Fruit fly (Drosophila melanogaster): ENCODE measurements around the gene Mcm6.

- no peak for TF ChIP-seq Hr96 (GFP tag; optimal IDR thresholded peaks at IDR 0.05)
- TF ChIP-seq ovo (GFP tag; optimal IDR thresholded peaks at IDR 0.05), result no peak
- no peak for TF ChIP-seq bab1 (GFP tag; optimal IDR thresholded peaks at IDR 0.05)
- TF ChIP-seq CG5204 (GFP tag; optimal IDR thresholded peaks at IDR 0.05), result no peak
- TF ChIP-seq CG33017 (tag; optimal IDR thresholded peaks at IDR 0.05), result no peak
- no peak for TF ChIP-seq kay (GFP tag; ENCODE audit: borderline replicate concordance)
- no peak for TF ChIP-seq cnc (optimal IDR thresholded peaks at IDR 0.05)
Observed at dm6 chrX:6724904-6725505, 50.8 kb downstream of the Mcm6 start.

Data from whole organism, adult.